Worm (Caenorhabditis elegans): ENCODE measurements around the gene elb-1.

DNA sequence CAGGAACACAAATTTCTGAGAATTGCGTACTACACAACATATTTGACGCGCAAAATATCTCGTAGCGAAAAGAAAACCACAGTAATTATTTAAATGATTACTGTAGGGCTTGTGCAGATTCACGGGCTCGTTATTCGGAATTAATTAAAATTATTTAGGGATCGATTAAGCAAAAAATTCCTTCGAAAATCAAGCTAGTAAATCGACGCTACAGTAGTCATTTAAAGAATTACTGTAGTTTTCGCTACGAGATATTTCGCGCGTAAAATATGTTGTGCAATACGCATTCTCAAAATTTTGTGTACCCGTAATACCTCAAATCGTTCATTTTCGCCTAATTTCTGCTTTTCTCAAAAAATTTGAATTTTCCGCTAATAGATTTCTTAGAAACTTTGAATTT lies 31.6 kb upstream of the elb-1 start:
- TF ChIP-seq ceh-82 (tag; optimal IDR thresholded peaks at IDR 0.05) (no peak), nhr-102 (tag; optimal IDR thresholded peaks at IDR 0.05) (no peak), skn-1 (tag; optimal IDR thresholded peaks at IDR 0.05) (no peak), nhr-48 (tag; optimal IDR thresholded peaks at IDR 0.05) (no peak), fkh-10 (GFP tag; optimal IDR thresholded peaks at IDR 0.05) (no peak), hlh-11 (tag; optimal IDR thresholded peaks at IDR 0.05) (no peak), nhr-76 (tag; optimal IDR thresholded peaks at IDR 0.05) (no peak), mep-1 (tag; optimal IDR thresholded peaks at IDR 0.05) (no peak), lin-39 (tag; optimal IDR thresholded peaks at IDR 0.05) (no peak)

All from whole organism, L4 larva.